Fruit fly (Drosophila melanogaster) whole organism, wandering third instar larva: ENCODE results near the gene CG31525.

Experiments
- Abd-B ChIP-seq: fragments of >200 bp; optimal IDR thresholded peaks from 2 replicates; lab custom pipeline; 2017; ENCODE audit warnings: missing biosample characterization, missing genetic modification characterization
- CG32264 ChIP-seq: fragments of 200-800 bp; sonication (Bioruptor generic); optimal IDR thresholded peaks from 2 replicates; lab custom pipeline; 2016; ENCODE audit warnings: missing biosample characterization, missing genetic modification characterization
- CG9705 ChIP-seq: fragments of 200-800 bp; sonication (Bioruptor generic); optimal IDR thresholded peaks from 2 replicates; lab custom pipeline; 2018; ENCODE audit warnings: missing biosample characterization, mild to moderate bottlenecking, missing genetic modification characterization
- CrebA ChIP-seq: fragments of 200-800 bp; sonication (Bioruptor generic); optimal IDR thresholded peaks from 2 replicates; lab custom pipeline; 2016; ENCODE audit warnings: missing biosample characterization, mild to moderate bottlenecking, missing genetic modification characterization, borderline replicate concordance
- Dfd ChIP-seq: fragments of >200 bp; optimal IDR thresholded peaks from 2 replicates; lab custom pipeline; 2017; ENCODE audit warnings: missing biosample characterization, missing genetic modification characterization
- Dif ChIP-seq: fragments of 200-275, 200-300 bp; sonication (Bioruptor generic); optimal IDR thresholded peaks from 2 replicates; lab custom pipeline; 2018; ENCODE audit warnings: missing biosample characterization, missing genetic modification characterization; ENCODE audit not compliant: partially characterized antibody
- GATAd ChIP-seq: sonication (Bioruptor generic); optimal IDR thresholded peaks from 2 replicates; lab custom pipeline; 2016; ENCODE audit warnings: missing biosample characterization, missing genetic modification characterization
- HLH106 ChIP-seq: fragments of 200-800 bp; optimal IDR thresholded peaks from 3 replicates; lab custom pipeline; 2019; ENCODE audit warnings: missing biosample characterization, mild to moderate bottlenecking, missing genetic modification characterization, moderate library complexity
- Hr78 ChIP-seq: fragments of >200 bp; optimal IDR thresholded peaks from 2 replicates; lab custom pipeline; 2017; ENCODE audit warnings: missing biosample characterization, missing genetic modification characterization
- Hr83 ChIP-seq: fragments of 200-300 bp; sonication (Bioruptor generic); optimal IDR thresholded peaks from 2 replicates; lab custom pipeline; 2016; ENCODE audit warnings: missing biosample characterization, mild to moderate bottlenecking, missing genetic modification characterization, moderate library complexity; ENCODE audit not compliant: poor library complexity, severe bottlenecking
- Jra ChIP-seq: sonication (Bioruptor generic); optimal IDR thresholded peaks from 2 replicates; lab custom pipeline; 2016; ENCODE audit warnings: missing biosample characterization, missing genetic modification characterization
- Mio ChIP-seq: sonication (Bioruptor generic); optimal IDR thresholded peaks from 2 replicates; lab custom pipeline; 2016; ENCODE audit warnings: missing biosample characterization, missing genetic modification characterization
- Myc ChIP-seq: fragments of >200 bp; optimal IDR thresholded peaks from 2 replicates; lab custom pipeline; 2017
- N ChIP-seq: fragments of >200 bp; optimal IDR thresholded peaks from 2 replicates; lab custom pipeline; 2018; ENCODE audit warnings: missing biosample characterization, missing external identifiers, missing genetic modification characterization
- OdsH ChIP-seq: fragments of 200-800 bp; sonication (Bioruptor generic); optimal IDR thresholded peaks from 2 replicates; lab custom pipeline; 2016; ENCODE audit warnings: missing biosample characterization, mild to moderate bottlenecking, missing genetic modification characterization
- Rel ChIP-seq, 2 experiments: fragments of 200-800 bp; sonication (Bioruptor generic) in 1 of 2; optimal IDR thresholded peaks; 2 replicates in 1 of 2; 3 replicates in 1 of 2; lab custom pipeline; 2016 to 2019; ENCODE audit warnings: mild to moderate bottlenecking in 2 of 2, missing biosample characterization in 2 of 2, missing genetic modification characterization in 2 of 2, moderate library complexity in 1 of 2
- Sp1 ChIP-seq: fragments of 200-800 bp; sonication (Bioruptor generic); optimal IDR thresholded peaks from 3 replicates; lab custom pipeline; 2019; ENCODE audit warnings: missing biosample characterization, mild to moderate bottlenecking, missing genetic modification characterization, moderate library complexity
- Vsx2 ChIP-seq: fragments of 200-300, 225-300 bp; sonication (Bioruptor generic); optimal IDR thresholded peaks from 2 replicates; lab custom pipeline; 2018; ENCODE audit warnings: missing biosample characterization, missing genetic modification characterization; ENCODE audit not compliant: partially characterized antibody
- br ChIP-seq: fragments of 200-800 bp; sonication (Bioruptor generic); optimal IDR thresholded peaks from 2 replicates; lab custom pipeline; 2016; ENCODE audit warnings: missing biosample characterization, missing genetic modification characterization
- brk ChIP-seq: fragments of 200-800 bp; sonication (Bioruptor generic); optimal IDR thresholded peaks from 2 replicates; lab custom pipeline; 2016; ENCODE audit warnings: missing biosample characterization, mild to moderate bottlenecking, missing genetic modification characterization
- dl ChIP-seq, 2 experiments: fragments of 175-275, 200-275 bp in 1 of 2; fragments of 200-275 bp in 1 of 2; sonication (Bioruptor generic); optimal IDR thresholded peaks; lab custom pipeline; 2018; ENCODE audit warnings: mild to moderate bottlenecking in 2 of 2, missing biosample characterization in 2 of 2, missing genetic modification characterization in 2 of 2, moderate library complexity in 2 of 2; ENCODE audit not compliant: partially characterized antibody in 2 of 2, insufficient read depth in 1 of 2
- dmrt93B ChIP-seq: fragments of 200-800 bp; sonication (Bioruptor generic); optimal IDR thresholded peaks from 2 replicates; lab custom pipeline; 2018; ENCODE audit warnings: missing biosample characterization, mild to moderate bottlenecking, missing genetic modification characterization
- ey ChIP-seq: fragments of 200-800 bp; sonication (Bioruptor generic); optimal IDR thresholded peaks from 2 replicates; lab custom pipeline; 2016; ENCODE audit warnings: missing biosample characterization, missing genetic modification characterization
- foxo ChIP-seq, 2 experiments: fragments of 200-800 bp; sonication (Bioruptor generic); optimal IDR thresholded peaks; 2 replicates in 1 of 2; 3 replicates in 1 of 2; lab custom pipeline; 2016 to 2017; ENCODE audit warnings: missing biosample characterization in 2 of 2, missing genetic modification characterization in 2 of 2
- fru ChIP-seq: fragments of 200-800 bp; sonication (Bioruptor generic); optimal IDR thresholded peaks from 3 replicates; lab custom pipeline; 2016; ENCODE audit warnings: missing biosample characterization, mild to moderate bottlenecking, missing genetic modification characterization
- h ChIP-seq: fragments of 200-800 bp; sonication (Bioruptor generic); optimal IDR thresholded peaks from 3 replicates; lab custom pipeline; 2016; ENCODE audit warnings: missing biosample characterization, mild to moderate bottlenecking, missing genetic modification characterization
- lola ChIP-seq: fragments of >200 bp; optimal IDR thresholded peaks from 2 replicates; lab custom pipeline; 2017; ENCODE audit warnings: missing biosample characterization, missing genetic modification characterization
- pan ChIP-seq: fragments of >200 bp; optimal IDR thresholded peaks from 2 replicates; lab custom pipeline; 2017
- psq ChIP-seq: fragments of 200-800 bp; sonication (Bioruptor generic); optimal IDR thresholded peaks from 3 replicates; lab custom pipeline; 2017; ENCODE audit warnings: missing biosample characterization, mild to moderate bottlenecking, missing genetic modification characterization, moderate library complexity
- rgr ChIP-seq: fragments of 200-800 bp; sonication (Bioruptor generic); optimal IDR thresholded peaks from 3 replicates; lab custom pipeline; 2016; ENCODE audit warnings: missing biosample characterization, mild to moderate bottlenecking, missing genetic modification characterization
- sage ChIP-seq: fragments of 200-800 bp; sonication (Bioruptor generic); optimal IDR thresholded peaks from 2 replicates; lab custom pipeline; 2016; ENCODE audit warnings: missing biosample characterization, mild to moderate bottlenecking, missing genetic modification characterization
- sv ChIP-seq: fragments of 200-800 bp; sonication (Bioruptor generic); optimal IDR thresholded peaks from 3 replicates; lab custom pipeline; 2016; ENCODE audit warnings: missing biosample characterization, missing genetic modification characterization
- tai ChIP-seq: sonication (Bioruptor generic); optimal IDR thresholded peaks from 2 replicates; lab custom pipeline; 2016; ENCODE audit warnings: missing biosample characterization, missing genetic modification characterization
- usp ChIP-seq: fragments of >200 bp; optimal IDR thresholded peaks from 2 replicates; lab custom pipeline; 2017; ENCODE audit warnings: missing biosample characterization, missing genetic modification characterization
- woc ChIP-seq: sonication (Bioruptor generic); optimal IDR thresholded peaks from 2 replicates; lab custom pipeline; 2016; ENCODE audit warnings: missing biosample characterization, mild to moderate bottlenecking, missing genetic modification characterization

CG31525 gene

dm6 chr3R:4428585-4429464 lies 2.0 kb downstream of the CG31525 start, which contains the start of gene srl:
TSS of gene srl (minus strand) at chr3R:4429335.
- TF ChIP-seq dmrt93B (GFP tag; lab: Kevin White, UChicago) = no peak
- TF ChIP-seq OdsH (GFP tag; lab: Kevin White, UChicago) = no peak
- TF ChIP-seq sage (GFP tag; lab: Kevin White, UChicago) = no peak
- TF ChIP-seq psq (GFP tag; lab: Kevin White, UChicago) = no peak
- TF ChIP-seq Dif (GFP tag; lab: Kevin White, UChicago) = no peak
- no peak for TF ChIP-seq Hr78 (GFP tag; lab: Kevin White, UChicago)
- TF ChIP-seq CG32264 = no peak
- TF ChIP-seq CrebA (GFP tag; lab: Kevin White, UChicago) = no peak
- TF ChIP-seq Hr83 (GFP tag; lab: Kevin White, UChicago) = peak; percentile 40
- TF ChIP-seq Abd-B = no peak
- TF ChIP-seq Rel (GFP tag; optimal IDR thresholded peaks at IDR 0.05; lab: Kevin White, UChicago) = no peak
- TF ChIP-seq Rel (tag; optimal IDR thresholded peaks at IDR 0.05; lab: Kevin White, UChicago) = peak; percentile 66
- TF ChIP-seq ey (GFP tag; lab: Kevin White, UChicago) = no peak
- TF ChIP-seq Myc (lab: Kevin White, UChicago) = peak; percentile 61
- TF ChIP-seq sv (GFP tag; lab: Kevin White, UChicago) = no peak

dm6 chr3R:4433441-4434077 lies 6.7 kb downstream of the CG31525 start, which contains the start of the genes eIF3a and CG1074:
TSS of gene eIF3a (minus strand) at chr3R:4433895.
TSS of gene CG1074 (plus strand) at chr3R:4433965.
- TF ChIP-seq lola (no peak), ey (GFP tag; lab: Kevin White, UChicago) (peak; percentile 51), Rel (GFP tag; optimal IDR thresholded peaks at IDR 0.05; lab: Kevin White, UChicago) (no peak), Rel (tag; optimal IDR thresholded peaks at IDR 0.05; lab: Kevin White, UChicago) (peak; percentile 47), Sp1 (GFP tag; lab: Kevin White, UChicago) (peak; percentile 73), Hr78 (GFP tag; lab: Kevin White, UChicago) (no peak), Abd-B (no peak), Jra (GFP tag; lab: Kevin White, UChicago) (no peak), HLH106 (tag; lab: Kevin White, UChicago) (peak; percentile 61), brk (no peak), CG9705 (GFP tag; lab: Kevin White, UChicago) (peak; percentile 49), foxo (GFP tag; optimal IDR thresholded peaks at IDR 0.05; lab: Kevin White, UChicago) (peak in 1 of 2 experiments; percentile 12), OdsH (GFP tag; lab: Kevin White, UChicago) (peak; percentile 74), rgr (GFP tag; lab: Kevin White, UChicago) (peak; percentile 80), Myc (lab: Kevin White, UChicago) (peak; percentile 78), h (GFP tag; lab: Kevin White, UChicago) (peak; percentile 81), Dif (GFP tag; lab: Kevin White, UChicago) (peak; percentile 47), Hr83 (GFP tag; lab: Kevin White, UChicago) (peak; percentile 98), psq (GFP tag; lab: Kevin White, UChicago) (peak; percentile 43), Mio (GFP tag; lab: Kevin White, UChicago) (no peak), fru (no peak)

dm6 chr3R:4437113-4437512 lies 10.3 kb downstream of the CG31525 start, which contains the start of the genes Lipt2 and CG14650:
TSS of gene Lipt2 (minus strand) at chr3R:4437329.
TSS of gene CG14650 (plus strand) at chr3R:4437387.
- TF ChIP-seq Hr83 (GFP tag; lab: Kevin White, UChicago) (peak; percentile 46), Hr78 (GFP tag; lab: Kevin White, UChicago) (no peak), dl (GFP tag; optimal IDR thresholded peaks at IDR 0.05; lab: Kevin White, UChicago; ENCODE audit: insufficient read depth in 1 of 2, partially characterized antibody in 2 of 2) (no peak), Vsx2 (GFP tag; lab: Kevin White, UChicago) (no peak), usp (GFP tag; lab: Kevin White, UChicago) (no peak), N (GFP tag; lab: Kevin White, UChicago) (no peak), Dfd (no peak), HLH106 (tag; lab: Kevin White, UChicago) (peak; percentile 68), lola (no peak), dmrt93B (GFP tag; lab: Kevin White, UChicago) (no peak), brk (no peak), Jra (GFP tag; lab: Kevin White, UChicago) (no peak), CG32264 (no peak), sv (GFP tag; lab: Kevin White, UChicago) (peak; percentile 29), tai (GFP tag; lab: Kevin White, UChicago) (no peak), woc (GFP tag; lab: Kevin White, UChicago) (no peak), Mio (GFP tag; lab: Kevin White, UChicago) (no peak), Myc (lab: Kevin White, UChicago) (no peak), br (peak; percentile 65), GATAd (GFP tag; lab: Kevin White, UChicago) (no peak), Abd-B (no peak), Rel (GFP tag; optimal IDR thresholded peaks at IDR 0.05; lab: Kevin White, UChicago) (no peak), Rel (tag; optimal IDR thresholded peaks at IDR 0.05; lab: Kevin White, UChicago) (no peak), h (GFP tag; lab: Kevin White, UChicago) (peak; percentile 77), ey (GFP tag; lab: Kevin White, UChicago) (peak; percentile 67), psq (GFP tag; lab: Kevin White, UChicago) (peak; percentile 38), rgr (GFP tag; lab: Kevin White, UChicago) (peak; percentile 74), CrebA (GFP tag; lab: Kevin White, UChicago) (no peak), fru (peak; percentile 64), Dif (GFP tag; lab: Kevin White, UChicago) (no peak), Sp1 (GFP tag; lab: Kevin White, UChicago) (peak; percentile 64), OdsH (GFP tag; lab: Kevin White, UChicago) (peak; percentile 60), sage (GFP tag; lab: Kevin White, UChicago) (no peak), pan (lab: Kevin White, UChicago) (no peak), foxo (GFP tag; optimal IDR thresholded peaks at IDR 0.05; lab: Kevin White, UChicago) (peak in 1 of 2 experiments; percentile 79)
